Worm (Caenorhabditis elegans) whole organism, late embryonic: ENCODE results near the gene ZK470.2.
A peak's percentile ranks its signal among the peaks of the same experiment; 100 is the strongest.

Experiments
- C08G9.2 ChIP-seq: sonication (generic microtip); optimal IDR thresholded peaks from 2 replicates; lab custom pipeline; 2016; ENCODE audit warnings: mild to moderate bottlenecking, missing genetic modification characterization, moderate library complexity, missing compliant biosample characterization
- C38D4.7 ChIP-seq: fragments of 200-800 bp; sonication (Bioruptor generic); optimal IDR thresholded peaks from 2 replicates; lab custom pipeline; 2018; ENCODE audit warnings: mild to moderate bottlenecking, missing genetic modification characterization, moderate library complexity, missing compliant biosample characterization
- F13H6.1 ChIP-seq: sonication (generic microtip); optimal IDR thresholded peaks from 2 replicates; lab custom pipeline; 2016; ENCODE audit warnings: missing genetic modification characterization, missing compliant biosample characterization
- K02D7.2 ChIP-seq: sonication (generic microtip); optimal IDR thresholded peaks from 2 replicates; lab custom pipeline; 2017; ENCODE audit warnings: mild to moderate bottlenecking, missing genetic modification characterization, missing compliant biosample characterization
- K09A11.1 ChIP-seq: sonication (generic microtip); optimal IDR thresholded peaks from 2 replicates; lab custom pipeline; 2017; ENCODE audit warnings: antibody characterized with exemption, mild to moderate bottlenecking, missing genetic modification characterization, missing compliant biosample characterization; ENCODE audit not compliant: insufficient read depth
- ama-1 ChIP-seq: fragments of 150-350 bp; optimal IDR thresholded peaks from 2 replicates; lab custom pipeline; 2014
- ceh-14 ChIP-seq: sonication (generic microtip); optimal IDR thresholded peaks from 2 replicates; lab custom pipeline; 2016; ENCODE audit warnings: missing genotype, missing genetic modification characterization, missing compliant biosample characterization
- ceh-19 ChIP-seq: fragments of 200-800 bp; sonication (Bioruptor generic); optimal IDR thresholded peaks from 2 replicates; lab custom pipeline; 2018; ENCODE audit warnings: mild to moderate bottlenecking, missing genetic modification characterization, missing compliant biosample characterization
- ceh-30 ChIP-seq: fragments of 150-350 bp; optimal IDR thresholded peaks from 2 replicates; lab custom pipeline; 2014; ENCODE audit warnings: missing biosample characterization, missing genetic modification characterization
- ceh-31 ChIP-seq: sonication (generic microtip); optimal IDR thresholded peaks from 2 replicates; lab custom pipeline; 2016; ENCODE audit warnings: missing genetic modification characterization, missing compliant biosample characterization
- ceh-45 ChIP-seq: fragments of 200-800 bp; sonication (Bioruptor generic); IDR thresholded peaks from 2 replicates; pipeline ENCODE4 v1.3.6; 2022; ENCODE audit warnings: missing genetic modification reagents, missing genetic modification characterization, missing compliant biosample characterization
- ceh-6 ChIP-seq: fragments of 200-800 bp; sonication (Bioruptor generic); optimal IDR thresholded peaks from 2 replicates; lab custom pipeline; 2018; ENCODE audit warnings: mild to moderate bottlenecking, missing genetic modification characterization, missing compliant biosample characterization
- dve-1 ChIP-seq: sonication (generic microtip); optimal IDR thresholded peaks from 2 replicates; lab custom pipeline; 2017; ENCODE audit warnings: antibody characterized with exemption, mild to moderate bottlenecking, missing genetic modification characterization, missing compliant biosample characterization
- fkh-6 ChIP-seq: sonication (generic microtip); optimal IDR thresholded peaks from 2 replicates; lab custom pipeline; 2016; ENCODE audit warnings: missing genetic modification characterization, missing compliant biosample characterization
- gmeb-2 ChIP-seq: sonication (generic microtip); optimal IDR thresholded peaks from 2 replicates; lab custom pipeline; 2016; ENCODE audit warnings: missing genetic modification characterization, inconsistent platforms, missing compliant biosample characterization
- hlh-6 ChIP-seq: sonication (generic microtip); optimal IDR thresholded peaks from 2 replicates; lab custom pipeline; 2016; ENCODE audit warnings: missing genotype, missing genetic modification characterization, missing compliant biosample characterization
- hlh-8 ChIP-seq: sonication (generic microtip); optimal IDR thresholded peaks from 2 replicates; lab custom pipeline; 2016; ENCODE audit warnings: missing genotype, missing genetic modification characterization, missing compliant biosample characterization
- lin-11 ChIP-seq: fragments of 200-800 bp; sonication (Bioruptor generic); optimal IDR thresholded peaks from 2 replicates; lab custom pipeline; 2018; ENCODE audit warnings: mild to moderate bottlenecking, missing genetic modification characterization, missing compliant biosample characterization
- madf-2 ChIP-seq: sonication (generic microtip); optimal IDR thresholded peaks from 2 replicates; lab custom pipeline; 2017; ENCODE audit warnings: missing genetic modification characterization, missing compliant biosample characterization
- nfya-1 ChIP-seq: sonication (generic microtip); optimal IDR thresholded peaks from 2 replicates; lab custom pipeline; 2017; ENCODE audit warnings: missing genetic modification characterization, mild to moderate bottlenecking, missing compliant biosample characterization, antibody characterized with exemption, moderate library complexity
- nhr-11 ChIP-seq: fragments of 150-350 bp; optimal IDR thresholded peaks from 2 replicates; lab custom pipeline; 2014; ENCODE audit warnings: missing biosample characterization, missing genetic modification characterization
- odd-2 ChIP-seq: sonication (generic microtip); optimal IDR thresholded peaks from 2 replicates; lab custom pipeline; 2017; ENCODE audit warnings: antibody characterized with exemption, mild to moderate bottlenecking, missing genetic modification characterization, missing compliant biosample characterization
- pag-3 ChIP-seq: sonication (generic microtip); optimal IDR thresholded peaks from 2 replicates; lab custom pipeline; 2016; ENCODE audit warnings: missing compliant biosample characterization, missing genetic modification characterization, borderline replicate concordance
- pat-9 ChIP-seq: fragments of 200-800 bp; sonication (Bioruptor generic); optimal IDR thresholded peaks from 2 replicates; lab custom pipeline; 2018; ENCODE audit warnings: mild to moderate bottlenecking, missing genetic modification characterization, moderate library complexity, missing compliant biosample characterization
- pax-1 ChIP-seq: fragments of 150-350 bp; optimal IDR thresholded peaks from 2 replicates; lab custom pipeline; 2014; ENCODE audit warnings: missing biosample characterization, missing genetic modification characterization
- pha-4 ChIP-seq: fragments of 150-350 bp; optimal IDR thresholded peaks from 2 replicates; lab custom pipeline; 2018; ENCODE audit warnings: missing biosample characterization, missing genetic modification reagents, missing genetic modification characterization
- sox-4 ChIP-seq: sonication (generic microtip); optimal IDR thresholded peaks from 2 replicates; lab custom pipeline; 2017; ENCODE audit warnings: mild to moderate bottlenecking, missing genetic modification characterization, inconsistent platforms, missing compliant biosample characterization
- tbx-7 ChIP-seq: sonication (generic microtip); optimal IDR thresholded peaks from 2 replicates; lab custom pipeline; 2016; ENCODE audit warnings: missing genotype, missing genetic modification characterization, missing compliant biosample characterization
- unc-3 ChIP-seq, 2 experiments: fragments of 200-800 bp in 1 of 2; sonication (Bioruptor generic) in 1 of 2; sonication (generic microtip) in 1 of 2; conservative IDR thresholded peaks in 1 of 2; optimal IDR thresholded peaks in 1 of 2; 2 replicates each; pipeline versions ENCODE4 v1.3.6 to Lab custom; 2016 to 2022; ENCODE audit warnings: missing compliant biosample characterization in 2 of 2, missing genetic modification characterization in 2 of 2, missing genetic modification reagents in 1 of 2
- unc-42 ChIP-seq: sonication (generic microtip); optimal IDR thresholded peaks from 2 replicates; lab custom pipeline; 2016; ENCODE audit warnings: missing genotype, missing genetic modification characterization, missing compliant biosample characterization
- unc-86 ChIP-seq: sonication (generic microtip); optimal IDR thresholded peaks from 2 replicates; lab custom pipeline; 2016; ENCODE audit warnings: missing genetic modification characterization, missing compliant biosample characterization
- ztf-16 ChIP-seq: sonication (generic microtip); optimal IDR thresholded peaks from 2 replicates; lab custom pipeline; 2017; ENCODE audit warnings: missing genetic modification characterization, missing compliant biosample characterization

Gene ZK470.2

DNA sequence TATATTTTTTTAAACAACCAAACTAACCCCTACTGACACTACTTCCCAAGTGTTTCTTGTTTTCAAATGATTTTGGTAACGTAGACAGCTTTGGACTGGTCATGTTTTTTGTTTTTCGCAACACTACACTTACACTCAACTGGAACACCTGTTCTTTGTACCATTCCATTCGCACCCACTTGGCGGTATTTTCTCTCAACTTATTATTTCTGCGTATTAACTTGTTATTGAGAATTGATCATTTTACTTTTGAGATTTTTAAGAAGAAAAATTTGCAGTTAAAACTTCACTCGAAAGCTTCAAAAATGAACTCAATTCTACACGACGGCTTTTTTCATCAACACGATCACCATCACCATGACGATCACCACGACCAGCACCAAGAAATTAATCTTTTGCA, at the start of gene ZK470.2:
Gene ZK470.2, plus strand, starts transcription at position 301 of the 400 bp plus-strand sequence.
- TF ChIP-seq nhr-11 (tag; lab: Kevin White, UChicago) (no peak), K09A11.1 (tag; lab: Kevin White, UChicago) (no peak), ceh-14 (tag; lab: Kevin White, UChicago) (no peak), ceh-45 (GFP tag; lab: Robert Waterston, UW) (no peak), pax-1 (tag; lab: Kevin White, UChicago) (no peak), pat-9 (no peak), pag-3 (no peak), F13H6.1 (no peak), sox-4 (tag; lab: Kevin White, UChicago) (no peak), nfya-1 (tag; lab: Kevin White, UChicago) (no peak), K02D7.2 (tag; lab: Kevin White, UChicago) (no peak), unc-86 (no peak), ama-1 (lab: Kevin White, UChicago) (no peak), ceh-6 (GFP tag; lab: Kevin White, UChicago) (no peak), unc-3 (GFP tag; conservative IDR thresholded peaks at IDR 0.05; lab: Robert Waterston, UW) (no peak), unc-3 (tag; optimal IDR thresholded peaks at IDR 0.05; lab: Kevin White, UChicago) (no peak), unc-42 (no peak), madf-2 (tag; lab: Kevin White, UChicago) (no peak), pha-4 (tag; lab: Kevin White, UChicago) (no peak), dve-1 (tag; lab: Kevin White, UChicago) (no peak)

ce11 chrX:4085489-4085888, 49.5 kb upstream of the ZK470.2 start:
- TF ChIP-seq fkh-6 (tag; lab: Kevin White, UChicago) (no peak), hlh-8 (tag; lab: Kevin White, UChicago) (no peak), ceh-30 (no peak), tbx-7 (no peak), hlh-6 (tag; lab: Kevin White, UChicago) (no peak), ceh-14 (tag; lab: Kevin White, UChicago) (no peak), ceh-19 (GFP tag; lab: Kevin White, UChicago) (no peak), ztf-16 (no peak), unc-3 (GFP tag; conservative IDR thresholded peaks at IDR 0.05; lab: Robert Waterston, UW) (no peak), unc-3 (tag; optimal IDR thresholded peaks at IDR 0.05; lab: Kevin White, UChicago) (no peak), C38D4.7 (GFP tag; lab: Kevin White, UChicago) (no peak), C08G9.2 (no peak)

ce11 chrX:4088943-4089342, 46.0 kb upstream of the ZK470.2 start:
- TF ChIP-seq unc-42 (peak; percentile 90), ceh-31 (tag; lab: Kevin White, UChicago) (peak; percentile 23), gmeb-2 (tag; lab: Kevin White, UChicago) (no peak)

ce11 chrX:4094979-4095378, 40.0 kb upstream of the ZK470.2 start:
- TF ChIP-seq pha-4 (tag; lab: Kevin White, UChicago) (no peak), lin-11 (tag; lab: Kevin White, UChicago) (no peak), hlh-8 (tag; lab: Kevin White, UChicago) (no peak), ceh-14 (tag; lab: Kevin White, UChicago) (no peak), odd-2 (tag; lab: Kevin White, UChicago) (no peak), ceh-30 (no peak)

- TF ChIP-seq ceh-14 (tag; lab: Kevin White, UChicago) (no peak), gmeb-2 (tag; lab: Kevin White, UChicago) (no peak), nfya-1 (tag; lab: Kevin White, UChicago) (no peak), pha-4 (tag; lab: Kevin White, UChicago) (no peak)
These were observed 34.5 kb upstream of the ZK470.2 start, which contains the start of gene clh-4 for ce11 chrX:4100473-4100872. TSS of gene clh-4 (minus strand) at chrX:4100573.
